Fruit fly (Drosophila melanogaster) whole organism, prepupa: Measurements from ENCODE around the gene emc.
A peak's percentile ranks its signal among the peaks of the same experiment; 100 is the strongest.

ENCODE experiments used
- Blimp-1 ChIP-seq: fragments of 200-800 bp; sonication (Bioruptor generic); optimal IDR thresholded peaks from 3 replicates; lab custom pipeline; 2017; ENCODE audit warnings: missing biosample characterization, missing genetic modification characterization, mild to moderate bottlenecking, moderate library complexity, missing genetic modification reagents
- CG10631 ChIP-seq: fragments of 200-800 bp; sonication (Bioruptor generic); optimal IDR thresholded peaks from 2 replicates; lab custom pipeline; 2016; ENCODE audit warnings: missing biosample characterization, missing genetic modification characterization
- CG10669 ChIP-seq: fragments of 200-800 bp; sonication (Bioruptor generic); optimal IDR thresholded peaks from 3 replicates; lab custom pipeline; 2018; ENCODE audit warnings: missing biosample characterization, mild to moderate bottlenecking, missing genetic modification characterization, moderate library complexity
- CG11902 ChIP-seq: fragments of 200-800 bp; sonication (Bioruptor generic); optimal IDR thresholded peaks from 3 replicates; lab custom pipeline; 2016; ENCODE audit warnings: missing biosample characterization, missing genetic modification characterization
- CG15336 ChIP-seq: fragments of 200-800 bp; sonication (Bioruptor generic); IDR thresholded peaks from 2 replicates; pipeline ENCODE4 v1.3.6; 2022; ENCODE audit warnings: missing biosample characterization, missing genetic modification characterization
- CG1621 ChIP-seq: fragments of 200-800 bp; sonication (Bioruptor generic); optimal IDR thresholded peaks from 3 replicates; lab custom pipeline; 2018; ENCODE audit warnings: missing biosample characterization, mild to moderate bottlenecking, missing genetic modification characterization
- CG16779 ChIP-seq: fragments of 200-800 bp; sonication (Bioruptor generic); optimal IDR thresholded peaks from 3 replicates; lab custom pipeline; 2017; ENCODE audit warnings: missing biosample characterization, mild to moderate bottlenecking, missing genetic modification characterization
- CG3032 ChIP-seq: fragments of 200-800 bp; optimal IDR thresholded peaks from 2 replicates; lab custom pipeline; 2019; ENCODE audit warnings: missing biosample characterization, mild to moderate bottlenecking, missing genetic modification characterization, moderate library complexity
- CG31627 ChIP-seq: fragments of 200-800 bp; sonication (Bioruptor generic); optimal IDR thresholded peaks from 3 replicates; lab custom pipeline; 2016; ENCODE audit warnings: missing biosample characterization, missing genetic modification characterization
- CG32006 ChIP-seq: fragments of 200-800 bp; sonication (Bioruptor generic); optimal IDR thresholded peaks from 3 replicates; lab custom pipeline; 2017; ENCODE audit warnings: missing biosample characterization, mild to moderate bottlenecking, missing genetic modification characterization
- CG3919 ChIP-seq: fragments of 200-800 bp; sonication (Bioruptor generic); optimal IDR thresholded peaks from 3 replicates; lab custom pipeline; 2016; ENCODE audit warnings: missing biosample characterization, missing genetic modification characterization
- CG4318 ChIP-seq: fragments of 200-800 bp; sonication (Bioruptor generic); optimal IDR thresholded peaks from 3 replicates; lab custom pipeline; 2017; ENCODE audit warnings: missing biosample characterization, mild to moderate bottlenecking, missing genetic modification characterization
- CG6163 ChIP-seq: fragments of 200-800 bp; sonication (Bioruptor generic); IDR thresholded peaks from 3 replicates; pipeline ENCODE4 v1.3.6; 2022; ENCODE audit warnings: missing biosample characterization, missing genetic modification characterization
- CG6276 ChIP-seq: fragments of 200-800 bp; sonication (Bioruptor generic); optimal IDR thresholded peaks from 2 replicates; lab custom pipeline; 2017; ENCODE audit warnings: missing biosample characterization, mild to moderate bottlenecking, missing genetic modification characterization
- CG6792 ChIP-seq: fragments of 200-800 bp; sonication (Bioruptor generic); optimal IDR thresholded peaks from 3 replicates; lab custom pipeline; 2016; ENCODE audit warnings: missing biosample characterization, missing genetic modification characterization
- CG6808 ChIP-seq: fragments of 200-800 bp; sonication (Bioruptor generic); optimal IDR thresholded peaks from 3 replicates; lab custom pipeline; 2017; ENCODE audit warnings: missing biosample characterization, missing genetic modification characterization, mild to moderate bottlenecking, moderate library complexity, missing genetic modification reagents
- CG6854 ChIP-seq: fragments of 200-800 bp; sonication (Bioruptor generic); optimal IDR thresholded peaks from 2 replicates; lab custom pipeline; 2017; ENCODE audit warnings: missing biosample characterization, mild to moderate bottlenecking, missing genetic modification characterization
- CG7368 ChIP-seq: fragments of 200-800 bp; sonication (Bioruptor generic); optimal IDR thresholded peaks from 3 replicates; lab custom pipeline; 2016; ENCODE audit warnings: missing biosample characterization, missing genetic modification characterization
- CG8119 ChIP-seq: fragments of 200-800 bp; sonication (Bioruptor generic); IDR thresholded peaks from 3 replicates; pipeline ENCODE4 v1.3.6; 2022; ENCODE audit warnings: missing biosample characterization, missing genetic modification characterization
- CG8319 ChIP-seq: fragments of 200-800 bp; sonication (Bioruptor generic); optimal IDR thresholded peaks from 3 replicates; lab custom pipeline; 2016; ENCODE audit warnings: missing biosample characterization, missing genetic modification characterization
- CG9139 ChIP-seq: fragments of 200-800 bp; sonication (Bioruptor generic); optimal IDR thresholded peaks from 3 replicates; lab custom pipeline; 2017; ENCODE audit warnings: missing biosample characterization, mild to moderate bottlenecking, missing genetic modification characterization
- Eip75B ChIP-seq: fragments of 200-800 bp; sonication (Bioruptor generic); optimal IDR thresholded peaks from 3 replicates; lab custom pipeline; 2016; ENCODE audit warnings: missing biosample characterization, missing genetic modification characterization
- Eip78C ChIP-seq: fragments of 200-800 bp; sonication (Bioruptor generic); peaks from one replicate; lab custom pipeline; 2016; ENCODE audit warnings: missing biosample characterization, missing genetic modification characterization
- Eip93F ChIP-seq: fragments of 200-800 bp; sonication (Bioruptor generic); optimal IDR thresholded peaks from 2 replicates; lab custom pipeline; 2016; ENCODE audit warnings: missing biosample characterization, mild to moderate bottlenecking, missing genetic modification characterization
- Ets21C ChIP-seq: fragments of 200-800 bp; sonication (Bioruptor generic); optimal IDR thresholded peaks from 3 replicates; lab custom pipeline; 2016; ENCODE audit warnings: missing biosample characterization, missing genetic modification characterization
- Ets96B ChIP-seq: fragments of 200-800 bp; optimal IDR thresholded peaks from 2 replicates; lab custom pipeline; 2019; ENCODE audit warnings: missing biosample characterization, mild to moderate bottlenecking, missing genetic modification characterization, moderate library complexity
- Gug ChIP-seq: fragments of 200-800 bp; sonication (Bioruptor generic); IDR thresholded peaks from 2 replicates; pipeline ENCODE4 v1.3.6; 2022; ENCODE audit warnings: missing biosample characterization, missing genetic modification characterization
- Hr38 ChIP-seq: sonication (Bioruptor generic); optimal IDR thresholded peaks from 2 replicates; lab custom pipeline; 2016; ENCODE audit warnings: missing biosample characterization, missing genetic modification characterization
- Hr4 ChIP-seq: fragments of 200-800 bp; sonication (Bioruptor generic); optimal IDR thresholded peaks from 3 replicates; lab custom pipeline; 2016; ENCODE audit warnings: missing biosample characterization, missing genetic modification characterization
- Lpt ChIP-seq: fragments of 200-800 bp; sonication (Bioruptor generic); optimal IDR thresholded peaks from 3 replicates; lab custom pipeline; 2016; ENCODE audit warnings: missing biosample characterization, missing genetic modification characterization
- Met ChIP-seq: fragments of 200-800 bp; sonication (Bioruptor generic); optimal IDR thresholded peaks from 3 replicates; lab custom pipeline; 2016; ENCODE audit warnings: missing biosample characterization, missing genetic modification characterization
- Sox102F ChIP-seq: fragments of 200-800 bp; sonication (Bioruptor generic); optimal IDR thresholded peaks from 2 replicates; lab custom pipeline; 2016; ENCODE audit warnings: missing biosample characterization, mild to moderate bottlenecking, missing genetic modification characterization
- Sox14 ChIP-seq: fragments of 200-800 bp; sonication (Bioruptor generic); optimal IDR thresholded peaks from 3 replicates; lab custom pipeline; 2016; ENCODE audit warnings: missing biosample characterization, missing genetic modification characterization
- Sox15 ChIP-seq: fragments of 200-800 bp; sonication (Bioruptor generic); optimal IDR thresholded peaks from 3 replicates; lab custom pipeline; 2016; ENCODE audit warnings: missing biosample characterization, missing genetic modification characterization
- achi ChIP-seq: fragments of 200-800 bp; sonication (Bioruptor generic); optimal IDR thresholded peaks from 3 replicates; lab custom pipeline; 2016; ENCODE audit warnings: missing biosample characterization, missing genetic modification characterization
- acj6 ChIP-seq: fragments of 200-800 bp; sonication (Bioruptor generic); optimal IDR thresholded peaks from 3 replicates; lab custom pipeline; 2016; ENCODE audit warnings: missing biosample characterization, missing genetic modification characterization
- cyc ChIP-seq: fragments of 200-800 bp; sonication (Bioruptor generic); optimal IDR thresholded peaks from 3 replicates; lab custom pipeline; 2016; ENCODE audit warnings: missing biosample characterization, missing genetic modification characterization
- dac ChIP-seq: fragments of 200-800 bp; sonication (Bioruptor generic); optimal IDR thresholded peaks from 2 replicates; lab custom pipeline; 2017; ENCODE audit warnings: missing biosample characterization, mild to moderate bottlenecking, missing genetic modification characterization
- dsx ChIP-seq: fragments of 200-800 bp; optimal IDR thresholded peaks from 3 replicates; lab custom pipeline; 2019; ENCODE audit warnings: missing biosample characterization, mild to moderate bottlenecking, missing genetic modification characterization, moderate library complexity; ENCODE audit not compliant: poor library complexity, severe bottlenecking
- eg ChIP-seq: fragments of 200-800 bp; sonication (Bioruptor generic); IDR thresholded peaks from 3 replicates; pipeline ENCODE4 v1.3.6; 2022; ENCODE audit warnings: missing biosample characterization, missing genetic modification characterization
- esn ChIP-seq: fragments of 200-800 bp; sonication (Bioruptor generic); optimal IDR thresholded peaks from 2 replicates; lab custom pipeline; 2016; ENCODE audit warnings: missing biosample characterization, mild to moderate bottlenecking, missing genetic modification characterization, moderate library complexity
- fd59A ChIP-seq: fragments of 200-800 bp; sonication (Bioruptor generic); optimal IDR thresholded peaks from 2 replicates; lab custom pipeline; 2017; ENCODE audit warnings: missing biosample characterization, mild to moderate bottlenecking, missing genetic modification characterization, missing genetic modification reagents
- fd85E ChIP-seq: fragments of 200-800 bp; sonication (Bioruptor generic); optimal IDR thresholded peaks from 3 replicates; lab custom pipeline; 2016; ENCODE audit warnings: missing biosample characterization, missing genetic modification characterization
- fkh ChIP-seq: fragments of 200-800 bp; sonication (Bioruptor generic); optimal IDR thresholded peaks from 3 replicates; lab custom pipeline; 2017; ENCODE audit warnings: missing biosample characterization, mild to moderate bottlenecking, missing genetic modification characterization, moderate library complexity
- net ChIP-seq: fragments of 200-800 bp; sonication (Bioruptor generic); optimal IDR thresholded peaks from 3 replicates; lab custom pipeline; 2016; ENCODE audit warnings: missing biosample characterization, missing genetic modification characterization
- pdm3 ChIP-seq: fragments of 200-800 bp; sonication (Bioruptor generic); optimal IDR thresholded peaks from 3 replicates; lab custom pipeline; 2016; ENCODE audit warnings: missing biosample characterization, missing genetic modification characterization
- salr ChIP-seq, 2 experiments: fragments of 200-800 bp; sonication (Bioruptor generic); optimal IDR thresholded peaks; 3 replicates each; lab custom pipeline; 2016 to 2018; ENCODE audit warnings: missing biosample characterization in 2 of 2, missing genetic modification characterization in 2 of 2, mild to moderate bottlenecking in 1 of 2
- spab ChIP-seq: fragments of 200-800 bp; sonication (Bioruptor generic); optimal IDR thresholded peaks from 2 replicates; lab custom pipeline; 2017; ENCODE audit warnings: missing biosample characterization, mild to moderate bottlenecking, missing genetic modification characterization, missing genetic modification reagents
- ss ChIP-seq, 2 experiments: fragments of 200-800 bp; sonication (Bioruptor generic); optimal IDR thresholded peaks; 2 replicates in 1 of 2; 3 replicates in 1 of 2; lab custom pipeline; 2017 to 2018; ENCODE audit warnings: mild to moderate bottlenecking in 2 of 2, missing biosample characterization in 2 of 2, missing genetic modification characterization in 2 of 2, moderate library complexity in 1 of 2
- svp ChIP-seq: fragments of 200-800 bp; sonication (Bioruptor generic); peaks from one replicate; lab custom pipeline; 2016; ENCODE audit warnings: missing biosample characterization, missing genetic modification characterization
- vri ChIP-seq: fragments of 200-800 bp; sonication (Bioruptor generic); optimal IDR thresholded peaks from 3 replicates; lab custom pipeline; 2016; ENCODE audit warnings: missing biosample characterization, mild to moderate bottlenecking, missing genetic modification characterization

emc gene

dm6 chr3L:751516-752125 is 2.4 kb downstream of the emc start:
- TF ChIP-seq CG6163: peak; percentile 76
- peak; percentile 33 for TF ChIP-seq CG6276
- TF ChIP-seq Hr4 (GFP tag; lab: Kevin White, UChicago): peak; percentile 41
- TF ChIP-seq CG4318 (GFP tag; lab: Kevin White, UChicago): peak; percentile 5
- TF ChIP-seq CG9139 (GFP tag; lab: Kevin White, UChicago): no peak
- TF ChIP-seq CG6792 (GFP tag; lab: Kevin White, UChicago): peak; percentile 20
- peak; percentile 34 for TF ChIP-seq esn (GFP tag; lab: Kevin White, UChicago)
- no peak for TF ChIP-seq Eip78C (GFP tag; lab: Kevin White, UChicago)
- TF ChIP-seq fkh (GFP tag; lab: Kevin White, UChicago): no peak
- peak; percentile 69 for TF ChIP-seq dsx (GFP tag; lab: Kevin White, UChicago)
- TF ChIP-seq Lpt (GFP tag; lab: Kevin White, UChicago): peak; percentile 21
- no peak for TF ChIP-seq Blimp-1 (GFP tag; lab: Kevin White, UChicago)
- peak; percentile 36 for TF ChIP-seq CG3919 (GFP tag; lab: Kevin White, UChicago)
- TF ChIP-seq vri: no peak
- TF ChIP-seq Ets21C: no peak
- TF ChIP-seq Sox102F (GFP tag; lab: Kevin White, UChicago): peak; percentile 13
- peak; percentile 2 for TF ChIP-seq CG11902 (GFP tag; lab: Kevin White, UChicago)
- peak; percentile 37 for TF ChIP-seq Met (GFP tag; lab: Kevin White, UChicago)
- TF ChIP-seq pdm3 (GFP tag; lab: Kevin White, UChicago): peak; percentile 7
- no peak for TF ChIP-seq spab (GFP tag; lab: Kevin White, UChicago)
- no peak for TF ChIP-seq salr (GFP tag; optimal IDR thresholded peaks at IDR 0.05; lab: Kevin White, UChicago)
- peak; percentile 7 for TF ChIP-seq Sox15 (GFP tag; lab: Kevin White, UChicago)
- TF ChIP-seq CG8319 (GFP tag; lab: Kevin White, UChicago): no peak
- no peak for TF ChIP-seq Eip93F (GFP tag; lab: Kevin White, UChicago)
- peak; percentile 77 for TF ChIP-seq CG15336 (GFP tag; lab: Robert Waterston, UW)
- TF ChIP-seq Ets96B: peak; percentile 31
- peak; percentile 20 for TF ChIP-seq CG10631 (GFP tag; lab: Kevin White, UChicago)
- no peak for TF ChIP-seq fd85E (GFP tag; lab: Kevin White, UChicago)
- peak; percentile 81 for TF ChIP-seq Gug (GFP tag; lab: Robert Waterston, UW)
- TF ChIP-seq CG10669 (GFP tag; lab: Kevin White, UChicago): peak; percentile 28
- TF ChIP-seq CG16779 (tag; lab: Kevin White, UChicago): no peak
- TF ChIP-seq acj6 (GFP tag; lab: Kevin White, UChicago): peak; percentile 36
- TF ChIP-seq fd59A (GFP tag; lab: Kevin White, UChicago): peak; percentile 7
- 0 out of 3 replicates have a peak, but pooled peaks have one; percentile 40 for TF ChIP-seq CG8119 (GFP tag; lab: Robert Waterston, UW)
- peak; percentile 41 for TF ChIP-seq achi (GFP tag; lab: Kevin White, UChicago)
- TF ChIP-seq CG6808 (GFP tag; lab: Kevin White, UChicago): peak; percentile 32
- TF ChIP-seq svp (GFP tag; lab: Kevin White, UChicago): no peak
- TF ChIP-seq Eip75B (GFP tag; lab: Kevin White, UChicago): no peak
- no peak for TF ChIP-seq Hr38
- peak; percentile 80 for TF ChIP-seq net (GFP tag; lab: Kevin White, UChicago)
- TF ChIP-seq CG7368 (GFP tag; lab: Kevin White, UChicago): no peak
- peak; percentile 85 for TF ChIP-seq eg (GFP tag; lab: Robert Waterston, UW)
- peak; percentile 60 for TF ChIP-seq CG31627
- TF ChIP-seq Sox14: peak; percentile 35
- TF ChIP-seq dac (GFP tag; lab: Kevin White, UChicago): peak; percentile 31
- peak; percentile 49 for TF ChIP-seq CG3032 (tag; lab: Kevin White, UChicago)
- peak; percentile 23 for TF ChIP-seq cyc (GFP tag; lab: Kevin White, UChicago)
- peak; percentile 14 to 46 for TF ChIP-seq ss (GFP tag; optimal IDR thresholded peaks at IDR 0.05; lab: Kevin White, UChicago)
- no peak for TF ChIP-seq CG1621 (tag; lab: Kevin White, UChicago)
- TF ChIP-seq CG6854 (GFP tag; lab: Kevin White, UChicago): peak; percentile 42
- peak; percentile 65 for TF ChIP-seq CG32006
